Fruit fly (Drosophila melanogaster) whole organism, wandering third instar larva: Measurements from ENCODE around the gene CG44158.
A peak's percentile ranks its signal among the peaks of the same experiment; 100 is the strongest.

Experiments
- Abd-B ChIP-seq: fragments of >200 bp; optimal IDR thresholded peaks from 2 replicates; lab custom pipeline; 2017; ENCODE audit warnings: missing biosample characterization, missing genetic modification characterization
- CG32264 ChIP-seq: fragments of 200-800 bp; sonication (Bioruptor generic); optimal IDR thresholded peaks from 2 replicates; lab custom pipeline; 2016; ENCODE audit warnings: missing biosample characterization, missing genetic modification characterization
- CG9705 ChIP-seq: fragments of 200-800 bp; sonication (Bioruptor generic); optimal IDR thresholded peaks from 2 replicates; lab custom pipeline; 2018; ENCODE audit warnings: missing biosample characterization, mild to moderate bottlenecking, missing genetic modification characterization
- CrebA ChIP-seq: fragments of 200-800 bp; sonication (Bioruptor generic); optimal IDR thresholded peaks from 2 replicates; lab custom pipeline; 2016; ENCODE audit warnings: missing biosample characterization, mild to moderate bottlenecking, missing genetic modification characterization, borderline replicate concordance
- Dfd ChIP-seq: fragments of >200 bp; optimal IDR thresholded peaks from 2 replicates; lab custom pipeline; 2017; ENCODE audit warnings: missing biosample characterization, missing genetic modification characterization
- Dif ChIP-seq: fragments of 200-275, 200-300 bp; sonication (Bioruptor generic); optimal IDR thresholded peaks from 2 replicates; lab custom pipeline; 2018; ENCODE audit warnings: missing biosample characterization, missing genetic modification characterization; ENCODE audit not compliant: partially characterized antibody
- GATAd ChIP-seq: sonication (Bioruptor generic); optimal IDR thresholded peaks from 2 replicates; lab custom pipeline; 2016; ENCODE audit warnings: missing biosample characterization, missing genetic modification characterization
- HLH106 ChIP-seq: fragments of 200-800 bp; optimal IDR thresholded peaks from 3 replicates; lab custom pipeline; 2019; ENCODE audit warnings: missing biosample characterization, mild to moderate bottlenecking, missing genetic modification characterization, moderate library complexity
- Hnf4 ChIP-seq: fragments of 200-800 bp; sonication (Bioruptor generic); optimal IDR thresholded peaks from 2 replicates; lab custom pipeline; 2016; ENCODE audit warnings: missing biosample characterization, mild to moderate bottlenecking, missing genetic modification characterization
- Hr78 ChIP-seq: fragments of >200 bp; optimal IDR thresholded peaks from 2 replicates; lab custom pipeline; 2017; ENCODE audit warnings: missing biosample characterization, missing genetic modification characterization
- Jra ChIP-seq: sonication (Bioruptor generic); optimal IDR thresholded peaks from 2 replicates; lab custom pipeline; 2016; ENCODE audit warnings: missing biosample characterization, missing genetic modification characterization
- Myc ChIP-seq: fragments of >200 bp; optimal IDR thresholded peaks from 2 replicates; lab custom pipeline; 2017
- N ChIP-seq: fragments of >200 bp; optimal IDR thresholded peaks from 2 replicates; lab custom pipeline; 2018; ENCODE audit warnings: missing biosample characterization, missing external identifiers, missing genetic modification characterization
- Rel ChIP-seq, 2 experiments: fragments of 200-800 bp; sonication (Bioruptor generic) in 1 of 2; optimal IDR thresholded peaks; 2 replicates in 1 of 2; 3 replicates in 1 of 2; lab custom pipeline; 2016 to 2019; ENCODE audit warnings: mild to moderate bottlenecking in 2 of 2, missing biosample characterization in 2 of 2, missing genetic modification characterization in 2 of 2, moderate library complexity in 1 of 2
- Sp1 ChIP-seq: fragments of 200-800 bp; sonication (Bioruptor generic); optimal IDR thresholded peaks from 3 replicates; lab custom pipeline; 2019; ENCODE audit warnings: missing biosample characterization, mild to moderate bottlenecking, missing genetic modification characterization, moderate library complexity
- Vsx2 ChIP-seq: fragments of 200-300, 225-300 bp; sonication (Bioruptor generic); optimal IDR thresholded peaks from 2 replicates; lab custom pipeline; 2018; ENCODE audit warnings: missing biosample characterization, missing genetic modification characterization; ENCODE audit not compliant: partially characterized antibody
- brk ChIP-seq: fragments of 200-800 bp; sonication (Bioruptor generic); optimal IDR thresholded peaks from 2 replicates; lab custom pipeline; 2016; ENCODE audit warnings: missing biosample characterization, mild to moderate bottlenecking, missing genetic modification characterization
- dl ChIP-seq, 2 experiments: fragments of 175-275, 200-275 bp in 1 of 2; fragments of 200-275 bp in 1 of 2; sonication (Bioruptor generic); optimal IDR thresholded peaks; lab custom pipeline; 2018; ENCODE audit warnings: mild to moderate bottlenecking in 2 of 2, missing biosample characterization in 2 of 2, missing genetic modification characterization in 2 of 2, moderate library complexity in 2 of 2; ENCODE audit not compliant: partially characterized antibody in 2 of 2, insufficient read depth in 1 of 2
- dmrt93B ChIP-seq: fragments of 200-800 bp; sonication (Bioruptor generic); optimal IDR thresholded peaks from 2 replicates; lab custom pipeline; 2018; ENCODE audit warnings: missing biosample characterization, mild to moderate bottlenecking, missing genetic modification characterization
- dsf ChIP-seq: sonication (Bioruptor generic); optimal IDR thresholded peaks from 2 replicates; lab custom pipeline; 2016; ENCODE audit warnings: missing biosample characterization, missing genetic modification characterization, borderline replicate concordance
- ey ChIP-seq: fragments of 200-800 bp; sonication (Bioruptor generic); optimal IDR thresholded peaks from 2 replicates; lab custom pipeline; 2016; ENCODE audit warnings: missing biosample characterization, missing genetic modification characterization
- foxo ChIP-seq, 2 experiments: fragments of 200-800 bp; sonication (Bioruptor generic); optimal IDR thresholded peaks; 2 replicates in 1 of 2; 3 replicates in 1 of 2; lab custom pipeline; 2016 to 2017; ENCODE audit warnings: missing biosample characterization in 2 of 2, missing genetic modification characterization in 2 of 2
- fru ChIP-seq: fragments of 200-800 bp; sonication (Bioruptor generic); optimal IDR thresholded peaks from 3 replicates; lab custom pipeline; 2016; ENCODE audit warnings: missing biosample characterization, mild to moderate bottlenecking, missing genetic modification characterization
- h ChIP-seq: fragments of 200-800 bp; sonication (Bioruptor generic); optimal IDR thresholded peaks from 3 replicates; lab custom pipeline; 2016; ENCODE audit warnings: missing biosample characterization, mild to moderate bottlenecking, missing genetic modification characterization
- lola ChIP-seq: fragments of >200 bp; optimal IDR thresholded peaks from 2 replicates; lab custom pipeline; 2017; ENCODE audit warnings: missing biosample characterization, missing genetic modification characterization
- pan ChIP-seq: fragments of >200 bp; optimal IDR thresholded peaks from 2 replicates; lab custom pipeline; 2017
- rgr ChIP-seq: fragments of 200-800 bp; sonication (Bioruptor generic); optimal IDR thresholded peaks from 3 replicates; lab custom pipeline; 2016; ENCODE audit warnings: missing biosample characterization, mild to moderate bottlenecking, missing genetic modification characterization
- sv ChIP-seq: fragments of 200-800 bp; sonication (Bioruptor generic); optimal IDR thresholded peaks from 3 replicates; lab custom pipeline; 2016; ENCODE audit warnings: missing biosample characterization, missing genetic modification characterization
- usp ChIP-seq: fragments of >200 bp; optimal IDR thresholded peaks from 2 replicates; lab custom pipeline; 2017; ENCODE audit warnings: missing biosample characterization, missing genetic modification characterization

Gene CG44158

dm6 chr3R:18226043-18226808 is 17.6 kb downstream of the CG44158 start, which contains the start of the genes CG7168 and Mdh2:
Gene CG7168, minus strand, starts transcription at chr3R:18226082.
Gene Mdh2, plus strand, starts transcription at chr3R:18226396.
- TF ChIP-seq Rel (GFP tag; optimal IDR thresholded peaks at IDR 0.05; lab: Kevin White, UChicago) (no peak), Rel (tag; optimal IDR thresholded peaks at IDR 0.05; lab: Kevin White, UChicago) (peak; percentile 95), h (GFP tag; lab: Kevin White, UChicago) (peak; percentile 34), Dfd (no peak), Hr78 (no peak), HLH106 (tag; lab: Kevin White, UChicago) (peak; percentile 10), dsf (GFP tag; lab: Kevin White, UChicago) (peak; percentile 5), rgr (no peak), foxo (GFP tag; optimal IDR thresholded peaks at IDR 0.05; lab: Kevin White, UChicago) (peak in 1 of 2 experiments; percentile 15), Sp1 (peak; percentile 13), Hnf4 (GFP tag; lab: Kevin White, UChicago) (peak; percentile 1), fru (GFP tag; lab: Kevin White, UChicago) (no peak), pan (lab: Kevin White, UChicago) (no peak), CrebA (GFP tag; lab: Kevin White, UChicago) (no peak), Dif (GFP tag; lab: Kevin White, UChicago) (peak; percentile 4)
- TF ChIP-seq, all 38 proteins: peak for 8

DNA sequence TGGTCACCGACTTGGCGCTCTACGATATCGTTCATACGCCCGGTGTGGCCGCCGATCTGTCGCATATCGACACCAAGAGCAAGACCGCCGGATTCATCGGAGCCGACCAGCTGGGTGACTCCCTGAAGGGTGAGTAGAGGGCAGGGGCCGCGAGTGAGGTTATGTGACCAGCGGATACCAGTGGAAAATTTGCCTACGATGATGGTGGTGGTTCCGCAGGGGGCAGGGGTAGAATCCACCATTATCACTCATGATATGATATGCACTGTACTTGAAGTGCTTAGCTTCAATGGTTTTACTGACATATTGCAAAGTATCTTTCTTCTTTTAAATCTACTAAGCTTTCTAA is 18.2 kb downstream of the CG44158 start:
- TF ChIP-seq fru (GFP tag; lab: Kevin White, UChicago) (no peak), Jra (GFP tag; lab: Kevin White, UChicago) (no peak), pan (lab: Kevin White, UChicago) (no peak), Dif (GFP tag; lab: Kevin White, UChicago) (no peak), Abd-B (no peak), dsf (GFP tag; lab: Kevin White, UChicago) (no peak)

dm6 chr3R:18227385-18227784 is 18.8 kb downstream of the CG44158 start:
- no peak for TF ChIP-seq Jra (GFP tag; lab: Kevin White, UChicago)
- no peak for TF ChIP-seq Vsx2 (GFP tag; lab: Kevin White, UChicago)
- TF ChIP-seq rgr, result no peak
- no peak for TF ChIP-seq fru (GFP tag; lab: Kevin White, UChicago)
- no peak for TF ChIP-seq CG9705
- no peak for TF ChIP-seq usp (GFP tag; lab: Kevin White, UChicago)
- TF ChIP-seq CG32264, result no peak
- TF ChIP-seq sv (GFP tag; lab: Kevin White, UChicago), result no peak
- TF ChIP-seq pan (lab: Kevin White, UChicago), result no peak
- TF ChIP-seq Hr78, result no peak
- no peak for TF ChIP-seq CrebA (GFP tag; lab: Kevin White, UChicago)
- TF ChIP-seq Rel (GFP tag; optimal IDR thresholded peaks at IDR 0.05; lab: Kevin White, UChicago), result no peak
- no peak for TF ChIP-seq Rel (tag; optimal IDR thresholded peaks at IDR 0.05; lab: Kevin White, UChicago)
- no peak for TF ChIP-seq lola (GFP tag; lab: Kevin White, UChicago)
- no peak for TF ChIP-seq Myc
- no peak for TF ChIP-seq ey (GFP tag; lab: Kevin White, UChicago)
- TF ChIP-seq N (GFP tag; lab: Kevin White, UChicago), result no peak
- TF ChIP-seq GATAd (GFP tag; lab: Kevin White, UChicago), result no peak
- TF ChIP-seq Sp1, result no peak
- TF ChIP-seq Dif (GFP tag; lab: Kevin White, UChicago), result no peak
- TF ChIP-seq dl (GFP tag; optimal IDR thresholded peaks at IDR 0.05; lab: Kevin White, UChicago; ENCODE audit: insufficient read depth in 1 of 2, partially characterized antibody in 2 of 2), result no peak

dm6 chr3R:18228713-18229222 is 20.2 kb downstream of the CG44158 start:
- TF ChIP-seq lola (GFP tag; lab: Kevin White, UChicago) (no peak), Vsx2 (GFP tag; lab: Kevin White, UChicago) (no peak), rgr (peak; percentile 3), brk (GFP tag; lab: Kevin White, UChicago) (no peak), N (GFP tag; lab: Kevin White, UChicago) (no peak), h (GFP tag; lab: Kevin White, UChicago) (no peak), dmrt93B (GFP tag; lab: Kevin White, UChicago) (no peak), CG32264 (no peak), foxo (GFP tag; optimal IDR thresholded peaks at IDR 0.05; lab: Kevin White, UChicago) (peak in 1 of 2 experiments; percentile 9), sv (GFP tag; lab: Kevin White, UChicago) (no peak), Hnf4 (GFP tag; lab: Kevin White, UChicago) (no peak), dsf (GFP tag; lab: Kevin White, UChicago) (no peak), Hr78 (no peak), Jra (GFP tag; lab: Kevin White, UChicago) (no peak), Sp1 (no peak), ey (GFP tag; lab: Kevin White, UChicago) (no peak), pan (lab: Kevin White, UChicago) (no peak)
